Worm (Caenorhabditis elegans) whole organism, late embryonic: Measurements from ENCODE around the gene pho-12.
"Not testable (repeated sequence)": the region's sequence is repeated elsewhere in the genome, so short reads cannot be mapped to it uniquely, and the experiment has no call there.

Source experiments
- C08G9.2 ChIP-seq: sonication (generic microtip); optimal IDR thresholded peaks from 2 replicates; lab custom pipeline; 2016; ENCODE audit warnings: mild to moderate bottlenecking, missing genetic modification characterization, moderate library complexity, missing compliant biosample characterization
- C38D4.7 ChIP-seq: fragments of 200-800 bp; sonication (Bioruptor generic); optimal IDR thresholded peaks from 2 replicates; lab custom pipeline; 2018; ENCODE audit warnings: mild to moderate bottlenecking, missing genetic modification characterization, moderate library complexity, missing compliant biosample characterization
- T23F11.4 ChIP-seq: fragments of 200-800 bp; sonication (Bioruptor generic); optimal IDR thresholded peaks from 2 replicates; lab custom pipeline; 2018; ENCODE audit warnings: mild to moderate bottlenecking, missing genetic modification characterization, missing compliant biosample characterization
- Y22D7AL.16 ChIP-seq: sonication (generic microtip); optimal IDR thresholded peaks from 2 replicates; lab custom pipeline; 2016; ENCODE audit warnings: missing genetic modification characterization, missing compliant biosample characterization
- ama-1 ChIP-seq: fragments of 150-350 bp; optimal IDR thresholded peaks from 2 replicates; lab custom pipeline; 2014
- ceh-19 ChIP-seq: fragments of 200-800 bp; sonication (Bioruptor generic); optimal IDR thresholded peaks from 2 replicates; lab custom pipeline; 2018; ENCODE audit warnings: mild to moderate bottlenecking, missing genetic modification characterization, missing compliant biosample characterization
- ceh-22 ChIP-seq: sonication (generic microtip); optimal IDR thresholded peaks from 2 replicates; lab custom pipeline; 2017; ENCODE audit warnings: missing biosample characterization, missing genetic modification characterization
- ceh-31 ChIP-seq: sonication (generic microtip); optimal IDR thresholded peaks from 2 replicates; lab custom pipeline; 2016; ENCODE audit warnings: missing genetic modification characterization, missing compliant biosample characterization
- ceh-45 ChIP-seq: fragments of 200-800 bp; sonication (Bioruptor generic); IDR thresholded peaks from 2 replicates; pipeline ENCODE4 v1.3.6; 2022; ENCODE audit warnings: missing genetic modification reagents, missing genetic modification characterization, missing compliant biosample characterization
- ceh-48 ChIP-seq: sonication (generic microtip); optimal IDR thresholded peaks from 2 replicates; lab custom pipeline; 2016; ENCODE audit warnings: missing genetic modification characterization, inconsistent platforms, missing compliant biosample characterization
- dmd-4 ChIP-seq: sonication (generic microtip); optimal IDR thresholded peaks from 2 replicates; lab custom pipeline; 2016; ENCODE audit warnings: borderline replicate concordance, missing genetic modification characterization, missing compliant biosample characterization
- dve-1 ChIP-seq: sonication (generic microtip); optimal IDR thresholded peaks from 2 replicates; lab custom pipeline; 2017; ENCODE audit warnings: antibody characterized with exemption, mild to moderate bottlenecking, missing genetic modification characterization, missing compliant biosample characterization
- elt-2 ChIP-seq: sonication (generic microtip); optimal IDR thresholded peaks from 2 replicates; lab custom pipeline; 2016; ENCODE audit warnings: missing genetic modification reagents, missing genetic modification characterization, missing compliant biosample characterization
- fax-1 ChIP-seq: sonication (generic microtip); optimal IDR thresholded peaks from 2 replicates; lab custom pipeline; 2016; ENCODE audit warnings: missing genotype, missing genetic modification characterization, missing compliant biosample characterization
- fkh-6 ChIP-seq: sonication (generic microtip); optimal IDR thresholded peaks from 2 replicates; lab custom pipeline; 2016; ENCODE audit warnings: missing genetic modification characterization, missing compliant biosample characterization
- gmeb-2 ChIP-seq: sonication (generic microtip); optimal IDR thresholded peaks from 2 replicates; lab custom pipeline; 2016; ENCODE audit warnings: missing genetic modification characterization, inconsistent platforms, missing compliant biosample characterization
- hlh-13 ChIP-seq: fragments of 200-800 bp; sonication (Bioruptor generic); optimal IDR thresholded peaks from 2 replicates; lab custom pipeline; 2018; ENCODE audit warnings: mild to moderate bottlenecking, missing genetic modification characterization, missing compliant biosample characterization
- hlh-15 ChIP-seq: sonication (generic microtip); optimal IDR thresholded peaks from 2 replicates; lab custom pipeline; 2016; ENCODE audit warnings: missing genetic modification characterization, missing compliant biosample characterization
- hlh-6 ChIP-seq: sonication (generic microtip); optimal IDR thresholded peaks from 2 replicates; lab custom pipeline; 2016; ENCODE audit warnings: missing genotype, missing genetic modification characterization, missing compliant biosample characterization
- hlh-8 ChIP-seq: sonication (generic microtip); optimal IDR thresholded peaks from 2 replicates; lab custom pipeline; 2016; ENCODE audit warnings: missing genotype, missing genetic modification characterization, missing compliant biosample characterization
- mec-3 ChIP-seq: sonication (generic microtip); optimal IDR thresholded peaks from 2 replicates; lab custom pipeline; 2016; ENCODE audit warnings: borderline replicate concordance, missing genetic modification characterization, missing compliant biosample characterization
- nfya-1 ChIP-seq: sonication (generic microtip); optimal IDR thresholded peaks from 2 replicates; lab custom pipeline; 2017; ENCODE audit warnings: missing genetic modification characterization, mild to moderate bottlenecking, missing compliant biosample characterization, antibody characterized with exemption, moderate library complexity
- odd-2 ChIP-seq: sonication (generic microtip); optimal IDR thresholded peaks from 2 replicates; lab custom pipeline; 2017; ENCODE audit warnings: antibody characterized with exemption, mild to moderate bottlenecking, missing genetic modification characterization, missing compliant biosample characterization
- pag-3 ChIP-seq: sonication (generic microtip); optimal IDR thresholded peaks from 2 replicates; lab custom pipeline; 2016; ENCODE audit warnings: missing compliant biosample characterization, missing genetic modification characterization, borderline replicate concordance
- pat-9 ChIP-seq: fragments of 200-800 bp; sonication (Bioruptor generic); optimal IDR thresholded peaks from 2 replicates; lab custom pipeline; 2018; ENCODE audit warnings: mild to moderate bottlenecking, missing genetic modification characterization, moderate library complexity, missing compliant biosample characterization
- pax-1 ChIP-seq: fragments of 150-350 bp; optimal IDR thresholded peaks from 2 replicates; lab custom pipeline; 2014; ENCODE audit warnings: missing biosample characterization, missing genetic modification characterization
- pha-2 ChIP-seq: sonication (generic microtip); optimal IDR thresholded peaks from 2 replicates; lab custom pipeline; 2017; ENCODE audit warnings: mild to moderate bottlenecking, missing genetic modification characterization, missing compliant biosample characterization
- pha-4 ChIP-seq: fragments of 150-350 bp; optimal IDR thresholded peaks from 2 replicates; lab custom pipeline; 2018; ENCODE audit warnings: missing biosample characterization, missing genetic modification reagents, missing genetic modification characterization
- pqm-1 ChIP-seq: sonication (generic microtip); optimal IDR thresholded peaks from 2 replicates; lab custom pipeline; 2016; ENCODE audit warnings: missing genetic modification characterization, missing compliant biosample characterization
- rnt-1 ChIP-seq: sonication (generic microtip); optimal IDR thresholded peaks from 2 replicates; lab custom pipeline; 2016; ENCODE audit warnings: missing genetic modification characterization, missing compliant biosample characterization
- sox-2 ChIP-seq: fragments of 200-800 bp; sonication (Bioruptor generic); IDR thresholded peaks from 2 replicates; pipeline ENCODE4 v1.3.6; 2022; ENCODE audit warnings: missing genetic modification reagents, missing genetic modification characterization, missing compliant biosample characterization
- sox-4 ChIP-seq: sonication (generic microtip); optimal IDR thresholded peaks from 2 replicates; lab custom pipeline; 2017; ENCODE audit warnings: mild to moderate bottlenecking, missing genetic modification characterization, inconsistent platforms, missing compliant biosample characterization
- syd-9 ChIP-seq: sonication (generic microtip); optimal IDR thresholded peaks from 2 replicates; lab custom pipeline; 2016; ENCODE audit warnings: mild to moderate bottlenecking, missing genetic modification characterization, moderate library complexity, missing compliant biosample characterization
- tbx-2 ChIP-seq: sonication (generic microtip); optimal IDR thresholded peaks from 2 replicates; lab custom pipeline; 2016; ENCODE audit warnings: missing genetic modification characterization, missing compliant biosample characterization
- unc-3 ChIP-seq, 2 experiments: fragments of 200-800 bp in 1 of 2; sonication (Bioruptor generic) in 1 of 2; sonication (generic microtip) in 1 of 2; conservative IDR thresholded peaks in 1 of 2; optimal IDR thresholded peaks in 1 of 2; 2 replicates each; pipeline versions ENCODE4 v1.3.6 to Lab custom; 2016 to 2022; ENCODE audit warnings: missing compliant biosample characterization in 2 of 2, missing genetic modification characterization in 2 of 2, missing genetic modification reagents in 1 of 2
- unc-42 ChIP-seq: sonication (generic microtip); optimal IDR thresholded peaks from 2 replicates; lab custom pipeline; 2016; ENCODE audit warnings: missing genotype, missing genetic modification characterization, missing compliant biosample characterization
- unc-55 ChIP-seq: sonication (generic microtip); optimal IDR thresholded peaks from 2 replicates; lab custom pipeline; 2017; ENCODE audit warnings: missing biosample characterization, missing genetic modification reagents, missing genetic modification characterization
- zip-5 ChIP-seq: sonication (generic microtip); optimal IDR thresholded peaks from 2 replicates; lab custom pipeline; 2016; ENCODE audit warnings: missing genetic modification characterization, missing compliant biosample characterization

pho-12 gene

ce11 chrII:5097463-5097862 lies 36.8 kb upstream of the pho-12 start:
- TF ChIP-seq ceh-45 (GFP tag; lab: Robert Waterston, UW) (peak; percentile 92), hlh-13 (GFP tag; lab: Kevin White, UChicago) (peak; percentile 40), unc-3 (GFP tag; conservative IDR thresholded peaks at IDR 0.05; lab: Robert Waterston, UW) (peak; percentile 88), sox-2 (GFP tag; lab: Robert Waterston, UW) (peak; percentile 96)
- not testable (repeated sequence) for TF ChIP-seq unc-3 (tag; optimal IDR thresholded peaks at IDR 0.05; lab: Kevin White, UChicago)
- TF ChIP-seq, all 69 proteins: peak for 4; not testable (repeated sequence) for 65

ce11 chrII:5093945-5094344 lies 33.3 kb upstream of the pho-12 start, which contains the start of gene C04G6.13:
Gene C04G6.13, plus strand, starts transcription at chrII:5094245.
- TF ChIP-seq fax-1 (tag; lab: Kevin White, UChicago) (no peak), pag-3 (tag; lab: Kevin White, UChicago) (no peak), Y22D7AL.16 (no peak), hlh-13 (GFP tag; lab: Kevin White, UChicago) (no peak), pat-9 (tag; lab: Kevin White, UChicago) (no peak), sox-4 (no peak), unc-42 (tag; lab: Kevin White, UChicago) (no peak), unc-55 (GFP tag; lab: Kevin White, UChicago) (no peak), ama-1 (lab: Kevin White, UChicago) (no peak), ceh-19 (no peak), elt-2 (no peak), hlh-6 (tag; lab: Kevin White, UChicago) (no peak), ceh-22 (tag; lab: Kevin White, UChicago) (no peak), odd-2 (tag; lab: Kevin White, UChicago) (no peak)
- TF ChIP-seq, all 69 proteins: peak for 0

ce11 chrII:5092362-5093281 lies 32.0 kb upstream of the pho-12 start, which contains the start of gene C04G6.2:
Gene C04G6.2, plus strand, starts transcription at chrII:5093231.
- peak; percentile 23 for TF ChIP-seq ceh-19
- TF ChIP-seq dve-1: peak; percentile 32
- peak; percentile 3 for TF ChIP-seq rnt-1 (tag; lab: Kevin White, UChicago)
- no peak for TF ChIP-seq mec-3 (tag; lab: Kevin White, UChicago)
- peak; percentile 44 for TF ChIP-seq pha-4
- TF ChIP-seq zip-5: no peak
- TF ChIP-seq C38D4.7 (GFP tag; lab: Kevin White, UChicago): no peak
- peak; percentile 56 for TF ChIP-seq ceh-31 (tag; lab: Kevin White, UChicago)
- TF ChIP-seq hlh-15 (tag; lab: Kevin White, UChicago): no peak
- no peak for TF ChIP-seq C08G9.2 (tag; lab: Kevin White, UChicago)
- TF ChIP-seq unc-42 (tag; lab: Kevin White, UChicago): peak; percentile 36
- peak; percentile 57 for TF ChIP-seq pha-2 (tag; lab: Kevin White, UChicago)
- no peak for TF ChIP-seq dmd-4
- TF ChIP-seq sox-2 (GFP tag; lab: Robert Waterston, UW): no peak
- TF ChIP-seq tbx-2: peak; percentile 63
- peak; percentile 42 for TF ChIP-seq pax-1
- peak; percentile 49 for TF ChIP-seq nfya-1
- TF ChIP-seq fkh-6 (tag; lab: Kevin White, UChicago): no peak
- peak; percentile 35 for TF ChIP-seq ceh-48 (tag; lab: Kevin White, UChicago)

- TF ChIP-seq pqm-1 (tag; lab: Kevin White, UChicago) (no peak), ceh-45 (GFP tag; lab: Robert Waterston, UW) (no peak), T23F11.4 (no peak), syd-9 (tag; lab: Kevin White, UChicago) (no peak), hlh-8 (tag; lab: Kevin White, UChicago) (no peak), gmeb-2 (tag; lab: Kevin White, UChicago) (no peak)
- TF ChIP-seq, all 69 proteins: peak for 0
These were observed 31.1 kb upstream of the pho-12 start, which contains the start of gene pld-1 for ce11 chrII:5091640-5092243. Gene pld-1, minus strand, starts transcription at chrII:5091690.
